Fruit fly (Drosophila melanogaster): ENCODE measurements around the gene CG43092.

DNA sequence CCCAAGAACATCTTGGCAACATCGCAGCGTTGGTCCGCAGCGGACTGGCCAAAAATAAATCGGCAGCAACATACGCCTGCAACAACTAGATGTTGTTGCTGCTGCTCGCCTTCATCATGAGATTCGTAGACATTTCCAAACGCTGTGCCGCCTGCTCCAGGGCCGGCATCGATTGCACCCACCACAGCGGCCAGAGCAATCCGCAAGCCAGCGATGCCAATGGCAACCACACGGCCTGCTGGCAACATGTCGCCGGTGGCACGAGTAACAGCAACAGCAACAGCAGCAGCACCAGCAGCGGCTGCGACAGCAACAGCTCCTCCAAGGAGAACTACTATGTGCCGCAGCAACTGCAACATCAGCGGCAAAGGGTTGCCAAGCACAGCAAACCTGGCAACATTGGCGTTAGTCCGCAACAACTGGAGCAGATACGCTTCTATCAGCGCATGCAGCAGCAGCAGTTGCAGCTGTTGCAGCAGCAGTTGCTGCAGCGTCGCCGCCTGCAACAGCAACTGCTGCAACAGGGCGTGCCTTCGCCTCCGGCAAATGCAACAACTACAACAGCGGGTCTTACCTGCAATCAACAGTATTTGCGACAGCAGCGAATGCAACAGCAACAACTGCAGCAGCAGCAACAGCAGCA, 15.3 kb upstream of the CG43092 start:
- no peak for TF ChIP-seq dysf (GFP tag; IDR thresholded peaks at IDR 0.05)
- no peak for TF ChIP-seq CG12155 (GFP tag; optimal IDR thresholded peaks at IDR 0.05)
- TF ChIP-seq ato (GFP tag; IDR thresholded peaks at IDR 0.05; ENCODE audit: partially characterized antibody) = no peak
- no peak for TF ChIP-seq tap (tag; optimal IDR thresholded peaks at IDR 0.05)
- TF ChIP-seq cwo (GFP tag; optimal IDR thresholded peaks at IDR 0.05) = no peak
- TF ChIP-seq CG43689 (GFP tag; IDR thresholded peaks at IDR 0.05) = no peak
- TF ChIP-seq Vsx1 (GFP tag; optimal IDR thresholded peaks at IDR 0.05) = no peak
- TF ChIP-seq Oli (tag; optimal IDR thresholded peaks at IDR 0.05) = no peak
- TF ChIP-seq stc (GFP tag; IDR thresholded peaks at IDR 0.05) = no peak
- TF ChIP-seq tna (GFP tag; IDR thresholded peaks at IDR 0.05; ENCODE audit: partially characterized antibody) = no peak
- TF ChIP-seq HmgZ (tag; optimal IDR thresholded peaks at IDR 0.05) = no peak
- no peak for TF ChIP-seq tio (GFP tag; optimal IDR thresholded peaks at IDR 0.05)

Data from whole organism, embryonic.